Fruit fly (Drosophila melanogaster): ENCODE data around the gene nab.
A peak's percentile ranks its signal among the peaks of the same experiment; 100 is the strongest.

nab gene

dm6 chr3L:4122185-4122767 lies 38.5 kb downstream of the nab start, which contains the start of gene Chd64 (continued):
- TF ChIP-seq MESR4 (GFP tag; optimal IDR thresholded peaks at IDR 0.05) (peak; percentile 10), NC2α (GFP tag; optimal IDR thresholded peaks at IDR 0.05) (no peak), CG13775 (GFP tag; optimal IDR thresholded peaks at IDR 0.05) (no peak), CG3407 (GFP tag; optimal IDR thresholded peaks at IDR 0.05) (no peak), Fer1 (GFP tag; optimal IDR thresholded peaks at IDR 0.05) (peak; percentile 82), CG8359 (GFP tag; optimal IDR thresholded peaks at IDR 0.05; ENCODE audit: borderline replicate concordance) (no peak), Dfd (GFP tag; optimal IDR thresholded peaks at IDR 0.05) (no peak), CoRest (tag; optimal IDR thresholded peaks at IDR 0.05) (no peak), bab2 (GFP tag; optimal IDR thresholded peaks at IDR 0.05) (no peak), gsb-n (tag; optimal IDR thresholded peaks at IDR 0.05) (no peak), Abd-B (GFP tag; optimal IDR thresholded peaks at IDR 0.05) (no peak), CG4404 (GFP tag; IDR thresholded peaks at IDR 0.05) (no peak), crc (GFP tag; optimal IDR thresholded peaks at IDR 0.05) (no peak), Drgx (GFP tag; IDR thresholded peaks at IDR 0.05) (no peak; the same call in 1 of the 2 replicates), CG7928 (GFP tag; optimal IDR thresholded peaks at IDR 0.05) (peak; percentile 11), vvl (GFP tag; IDR thresholded peaks at IDR 0.05) (peak; percentile 76), tll (GFP tag; optimal IDR thresholded peaks at IDR 0.05) (no peak), grau (tag; optimal IDR thresholded peaks at IDR 0.05) (peak; percentile 52), CG14441 (GFP tag; IDR thresholded peaks at IDR 0.05) (no peak), fd102C (GFP tag; optimal IDR thresholded peaks at IDR 0.05) (no peak), CG17568 (GFP tag; optimal IDR thresholded peaks at IDR 0.05) (peak; percentile 62), ato (GFP tag; IDR thresholded peaks at IDR 0.05; ENCODE audit: partially characterized antibody) (peak; percentile 51; the same call in 1 of the 2 replicates), CG11398 (GFP tag; optimal IDR thresholded peaks at IDR 0.05) (no peak), Atf-2 (GFP tag; optimal IDR thresholded peaks at IDR 0.05) (no peak), CG17359 (tag; optimal IDR thresholded peaks at IDR 0.05) (peak; percentile 47), mam (GFP tag; optimal IDR thresholded peaks at IDR 0.05) (peak; percentile 4), HHEX (GFP tag; optimal IDR thresholded peaks at IDR 0.05) (peak; percentile 50), gce (GFP tag; IDR thresholded peaks at IDR 0.05) (no peak), pb (GFP tag; optimal IDR thresholded peaks at IDR 0.05) (peak; percentile 7), Asciz (GFP tag; optimal IDR thresholded peaks at IDR 0.05) (peak; percentile 24), PHDP (tag; optimal IDR thresholded peaks at IDR 0.05) (peak; percentile 53), jigr1 (GFP tag; IDR thresholded peaks at IDR 0.05) (no peak), Ets65A (GFP tag) (no peak), CG8944 (GFP tag; optimal IDR thresholded peaks at IDR 0.05) (no peak), danr (GFP tag; IDR thresholded peaks at IDR 0.05) (no peak), TFAM (GFP tag; optimal IDR thresholded peaks at IDR 0.05) (no peak), D (optimal IDR thresholded peaks at IDR 0.05) (no peak), D (GFP tag; optimal IDR thresholded peaks at IDR 0.05) (no peak), mirr (GFP tag; optimal IDR thresholded peaks at IDR 0.05) (peak; percentile 71), sc (optimal IDR thresholded peaks at IDR 0.05) (no peak), sc (GFP tag; optimal IDR thresholded peaks at IDR 0.05) (no peak), Ets97D (GFP tag; optimal IDR thresholded peaks at IDR 0.05) (peak; percentile 24), CG14667 (GFP tag; IDR thresholded peaks at IDR 0.05) (no peak), fd96Cb (tag; optimal IDR thresholded peaks at IDR 0.05) (no peak), HLH54F (GFP tag; optimal IDR thresholded peaks at IDR 0.05) (no peak), Nf-YB (GFP tag; optimal IDR thresholded peaks at IDR 0.05) (peak; percentile 42), E2f1 (GFP tag; IDR thresholded peaks at IDR 0.05) (peak; percentile 25; the same call in 1 of the 2 replicates), CG3726 (GFP tag; IDR thresholded peaks at IDR 0.05) (no peak), cwo (GFP tag; optimal IDR thresholded peaks at IDR 0.05) (peak; percentile 65), Dref (GFP tag; IDR thresholded peaks at IDR 0.05) (no peak), CG14965 (GFP tag; optimal IDR thresholded peaks at IDR 0.05; ENCODE audit: borderline replicate concordance) (no peak)

All from whole organism, embryonic.